Fruit fly (Drosophila melanogaster): ENCODE results near the gene velo.

velo gene

dm6 chr3L:6697353-6697752, 55.2 kb downstream of the velo start:
- TF ChIP-seq Sp1 (GFP tag; optimal IDR thresholded peaks at IDR 0.05) (no peak), pan (optimal IDR thresholded peaks at IDR 0.05) (no peak), Jra (GFP tag; optimal IDR thresholded peaks at IDR 0.05) (no peak), sage (GFP tag; optimal IDR thresholded peaks at IDR 0.05) (no peak), ey (GFP tag; optimal IDR thresholded peaks at IDR 0.05) (no peak), dmrt93B (GFP tag; optimal IDR thresholded peaks at IDR 0.05) (no peak), Dif (GFP tag; optimal IDR thresholded peaks at IDR 0.05; ENCODE audit: partially characterized antibody) (no peak), tai (GFP tag; optimal IDR thresholded peaks at IDR 0.05) (no peak), Hnf4 (GFP tag; optimal IDR thresholded peaks at IDR 0.05) (no peak), fru (GFP tag; optimal IDR thresholded peaks at IDR 0.05) (no peak), CG32264 (GFP tag; optimal IDR thresholded peaks at IDR 0.05) (no peak)

All from whole organism, wandering third instar larva.